Worm (Caenorhabditis elegans): ENCODE measurements around the gene dot-1.4.

dot-1.4 gene

DNA sequence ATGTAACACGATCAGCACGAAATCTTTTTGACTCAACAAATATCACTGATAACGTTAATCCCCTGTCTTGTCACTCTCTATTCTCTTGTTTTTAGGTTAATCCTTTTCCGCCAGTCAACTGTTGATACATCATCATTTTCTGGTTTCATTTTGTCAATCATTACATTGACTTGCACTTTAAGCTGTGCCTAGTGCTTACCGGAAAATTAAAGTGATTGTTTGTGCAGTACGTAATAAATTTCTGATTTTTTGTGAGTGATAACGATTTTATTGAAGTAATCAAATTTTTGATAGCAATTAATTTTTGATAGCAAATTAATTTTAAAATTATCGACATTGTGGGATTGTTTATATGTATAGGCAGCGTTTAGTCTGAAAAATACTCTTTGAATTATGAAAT lies 22.3 kb downstream of the dot-1.4 start (continued):
- no peak for TF ChIP-seq unc-130 (GFP tag; optimal IDR thresholded peaks at IDR 0.05)
- no peak for TF ChIP-seq gei-8 (GFP tag; optimal IDR thresholded peaks at IDR 0.05)
- peak; percentile 90 for TF ChIP-seq php-3 (GFP tag; IDR thresholded peaks at IDR 0.05)
- TF ChIP-seq Y75B8A.6 (GFP tag; IDR thresholded peaks at IDR 0.05), result no peak
- no peak for TF ChIP-seq zfp-2 (tag; optimal IDR thresholded peaks at IDR 0.05)
- TF ChIP-seq nhr-76 (tag; optimal IDR thresholded peaks at IDR 0.05), result no peak
- TF ChIP-seq nhr-25 (tag; optimal IDR thresholded peaks at IDR 0.05; ENCODE audit: borderline replicate concordance, insufficient read depth), result no peak
- TF ChIP-seq mxl-2 (GFP tag; conservative IDR thresholded peaks at IDR 0.05), result no peak
- TF ChIP-seq hif-1 (tag; optimal IDR thresholded peaks at IDR 0.05), result no peak
- TF ChIP-seq nhr-77 (tag; optimal IDR thresholded peaks at IDR 0.05), result peak; percentile 85
- peak; percentile 61 for TF ChIP-seq nhr-28 (tag; optimal IDR thresholded peaks at IDR 0.05)
- no peak for TF ChIP-seq T26A8.4 (GFP tag; IDR thresholded peaks at IDR 0.05)
- TF ChIP-seq lin-1 (GFP tag; IDR thresholded peaks at IDR 0.05), result 0 out of 2 replicates have a peak, but pooled peaks have one; percentile 29
- TF ChIP-seq Y5F2A.4 (GFP tag; optimal IDR thresholded peaks at IDR 0.05), result no peak

DNA sequence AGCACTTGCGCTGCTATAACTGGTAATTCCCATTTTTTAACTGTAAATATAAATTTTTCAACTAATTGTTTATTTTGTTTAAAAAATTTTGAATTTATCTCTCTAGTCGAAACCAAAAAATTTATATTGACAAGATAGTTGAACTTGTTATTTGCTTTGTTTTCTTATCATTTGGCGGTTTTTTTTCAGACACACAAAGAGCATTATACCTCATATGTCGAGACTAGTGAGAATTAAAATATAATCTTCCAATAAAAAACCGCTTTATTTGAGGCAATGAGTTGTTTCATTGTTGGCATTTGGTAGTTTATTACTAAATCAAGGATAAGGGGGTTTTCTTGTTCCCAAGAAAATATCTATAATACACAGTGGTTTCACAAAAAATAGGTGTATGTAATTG lies 23.2 kb downstream of the dot-1.4 start:
- TF ChIP-seq aha-1 (tag) (peak; percentile 70), dmd-6 (GFP tag; IDR thresholded peaks at IDR 0.05) (no peak), daf-16 (GFP tag; optimal IDR thresholded peaks at IDR 0.05) (no peak), daf-16 (tag; optimal IDR thresholded peaks at IDR 0.05) (peak; percentile 55), pqm-1 (tag; optimal IDR thresholded peaks at IDR 0.05) (peak; percentile 16), arid-1 (GFP tag; conservative IDR thresholded peaks at IDR 0.05) (no peak)

DNA sequence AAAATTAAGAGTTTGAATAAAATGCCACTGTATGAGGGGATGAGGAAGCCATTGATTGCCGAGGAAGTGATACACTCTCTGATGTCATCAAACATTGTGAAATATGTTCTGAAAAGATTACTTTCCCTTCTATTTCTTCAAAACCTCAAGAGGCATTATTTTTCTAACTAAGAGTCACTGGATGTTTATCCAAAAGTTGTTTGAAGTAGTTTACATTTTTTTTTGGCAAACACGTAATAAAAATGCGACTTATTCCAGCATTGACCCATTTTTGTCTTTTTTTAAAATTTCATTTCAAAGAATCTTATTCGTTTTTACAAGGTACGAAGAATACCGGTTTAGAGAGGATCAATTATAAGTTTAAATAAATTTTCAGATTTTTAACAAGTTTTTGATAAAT lies 24.2 kb downstream of the dot-1.4 start, which contains the start of gene Y62H9A.11:
Gene Y62H9A.11 (minus strand): TSS at position 101 of the 400 bp plus-strand sequence.
- TF ChIP-seq ctbp-1 (GFP tag; IDR thresholded peaks at IDR 0.05), result no peak
- no peak for TF ChIP-seq duxl-1 (tag; optimal IDR thresholded peaks at IDR 0.05; ENCODE audit: poor library complexity)
- no peak for TF ChIP-seq nhr-48 (tag; optimal IDR thresholded peaks at IDR 0.05)
- no peak for TF ChIP-seq Y105C5A.15 (GFP tag; IDR thresholded peaks at IDR 0.05)
- TF ChIP-seq dpl-1 (GFP tag; optimal IDR thresholded peaks at IDR 0.05), result no peak
- TF ChIP-seq unc-130 (GFP tag; optimal IDR thresholded peaks at IDR 0.05), result no peak
- no peak for TF ChIP-seq tra-1 (GFP tag; IDR thresholded peaks at IDR 0.05)
- TF ChIP-seq ces-1 (GFP tag; optimal IDR thresholded peaks at IDR 0.05), result no peak
- TF ChIP-seq aha-1 (tag), result no peak
- TF ChIP-seq arid-1 (GFP tag; conservative IDR thresholded peaks at IDR 0.05), result no peak
- TF ChIP-seq ztf-11 (tag; optimal IDR thresholded peaks at IDR 0.05), result no peak
- TF ChIP-seq mep-1 (tag; optimal IDR thresholded peaks at IDR 0.05), result no peak
- no peak for TF ChIP-seq madf-9 (GFP tag; conservative IDR thresholded peaks at IDR 0.05)
- TF ChIP-seq F10B5.3 (tag; optimal IDR thresholded peaks at IDR 0.05), result no peak
- no peak for TF ChIP-seq daf-12 (tag; optimal IDR thresholded peaks at IDR 0.05)
- TF ChIP-seq gei-8 (GFP tag; optimal IDR thresholded peaks at IDR 0.05), result no peak
- TF ChIP-seq lin-1 (GFP tag; IDR thresholded peaks at IDR 0.05), result no peak
- TF ChIP-seq zfp-2 (tag; optimal IDR thresholded peaks at IDR 0.05), result no peak

ce11 chrX:11906626-11907025 lies 24.8 kb downstream of the dot-1.4 start:
- no peak for TF ChIP-seq madf-9 (GFP tag; conservative IDR thresholded peaks at IDR 0.05)
- TF ChIP-seq unc-62 (GFP tag; optimal IDR thresholded peaks at IDR 0.05 in 1 of 2), result peak in 1 of 2 experiments; percentile 95
- no peak for TF ChIP-seq unc-62 (tag; optimal IDR thresholded peaks at IDR 0.05)
- no peak for TF ChIP-seq tra-1 (GFP tag; IDR thresholded peaks at IDR 0.05)

DNA sequence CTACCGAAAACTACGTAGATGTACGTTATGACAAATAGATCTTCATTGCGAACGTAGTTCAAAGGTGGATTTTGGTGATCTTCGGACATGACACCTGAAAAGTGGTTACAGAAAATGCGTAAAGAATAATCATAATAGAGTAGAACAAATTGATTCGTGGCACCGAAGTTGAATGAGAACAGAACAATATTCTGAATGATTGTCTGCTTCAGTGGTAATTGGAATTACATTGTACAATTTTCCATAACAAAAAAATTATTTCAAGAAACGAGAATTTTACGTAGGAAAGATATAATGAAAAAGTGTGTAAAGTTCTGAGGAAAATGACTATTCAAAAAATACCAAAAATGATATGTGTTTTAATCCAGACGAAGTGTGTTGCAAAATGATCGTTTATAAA lies 28.8 kb downstream of the dot-1.4 start, which contains the start of gene Y62H9A.10:
Gene Y62H9A.10 (minus strand): TSS at position 101 of the 400 bp plus-strand sequence.
- TF ChIP-seq T20F7.1 (GFP tag; optimal IDR thresholded peaks at IDR 0.05) (no peak), ztf-11 (tag; optimal IDR thresholded peaks at IDR 0.05) (no peak), mep-1 (tag; optimal IDR thresholded peaks at IDR 0.05) (no peak), lin-13 (GFP tag; optimal IDR thresholded peaks at IDR 0.05) (no peak), duxl-1 (tag; optimal IDR thresholded peaks at IDR 0.05; ENCODE audit: poor library complexity) (no peak), lin-38 (GFP tag; IDR thresholded peaks at IDR 0.05) (no peak), mdt-29 (GFP tag; IDR thresholded peaks at IDR 0.05) (no peak), daf-12 (tag; optimal IDR thresholded peaks at IDR 0.05) (no peak), zag-1 (tag; optimal IDR thresholded peaks at IDR 0.05) (no peak)
